Fruit fly (Drosophila melanogaster) whole organism, embryonic: ENCODE data around the gene CG4133.
A peak's percentile ranks its signal among the peaks of the same experiment; 100 is the strongest.

Experiments
- CG10147 ChIP-seq: fragments of 200-800 bp; sonication (Bioruptor generic); optimal IDR thresholded peaks from 2 replicates; lab custom pipeline; 2019; ENCODE audit warnings: missing biosample characterization, mild to moderate bottlenecking, missing genetic modification characterization, moderate library complexity
- CG10267 ChIP-seq: fragments of 200-800 bp; sonication (Bioruptor generic); optimal IDR thresholded peaks from 2 replicates; lab custom pipeline; 2018; ENCODE audit warnings: missing biosample characterization, mild to moderate bottlenecking, missing genetic modification characterization, moderate library complexity
- CG10274 ChIP-seq: fragments of 200-800 bp; sonication (Bioruptor generic); optimal IDR thresholded peaks from 3 replicates; lab custom pipeline; 2017; ENCODE audit warnings: missing biosample characterization, mild to moderate bottlenecking, missing genetic modification characterization
- CG10959 ChIP-seq: fragments of 200-800 bp; sonication (Bioruptor generic); IDR thresholded peaks from 2 replicates; pipeline ENCODE4 v1.3.6; 2022; ENCODE audit warnings: missing biosample characterization, missing genetic modification characterization
- CG11560 ChIP-seq: fragments of 200-800 bp; sonication (Bioruptor generic); IDR thresholded peaks from 3 replicates; pipeline ENCODE4 v1.3.6; 2022; ENCODE audit warnings: missing biosample characterization, missing genetic modification characterization
- CG12659 ChIP-seq: fragments of 200-800 bp; sonication (Bioruptor generic); optimal IDR thresholded peaks from 3 replicates; lab custom pipeline; 2017; ENCODE audit warnings: mild to moderate bottlenecking, missing biosample characterization, missing genetic modification reagents, missing genetic modification characterization
- CG12942 ChIP-seq: fragments of 200-800 bp; sonication (Bioruptor generic); optimal IDR thresholded peaks from 3 replicates; lab custom pipeline; 2016; ENCODE audit warnings: missing biosample characterization, missing genetic modification characterization
- CG13123 ChIP-seq: fragments of 200-800 bp; sonication (Bioruptor generic); optimal IDR thresholded peaks from 2 replicates; lab custom pipeline; 2016; ENCODE audit warnings: missing biosample characterization, missing genetic modification characterization
- CG15011 ChIP-seq: fragments of 200-800 bp; sonication (Bioruptor generic); optimal IDR thresholded peaks from 3 replicates; lab custom pipeline; 2018; ENCODE audit warnings: missing biosample characterization, mild to moderate bottlenecking, missing genetic modification characterization
- CG17612 ChIP-seq: fragments of 200-800 bp; sonication (Bioruptor generic); IDR thresholded peaks from 2 replicates; pipeline ENCODE4 v1.3.6; 2022; ENCODE audit warnings: missing biosample characterization, missing genetic modification characterization
- CG17912 ChIP-seq: fragments of 200-800 bp; sonication (Bioruptor generic); optimal IDR thresholded peaks from 2 replicates; lab custom pipeline; 2018; ENCODE audit warnings: missing biosample characterization, mild to moderate bottlenecking, missing genetic modification characterization
- CG18011 ChIP-seq: fragments of 200-800 bp; sonication (Bioruptor generic); optimal IDR thresholded peaks from 2 replicates; lab custom pipeline; 2017; ENCODE audit warnings: missing biosample characterization, missing genetic modification characterization, mild to moderate bottlenecking, moderate library complexity, missing genotype
- CG18476 ChIP-seq: fragments of 200-800 bp; sonication (Bioruptor generic); optimal IDR thresholded peaks from 2 replicates; lab custom pipeline; 2016; ENCODE audit warnings: missing biosample characterization, mild to moderate bottlenecking, missing genetic modification characterization
- CG2199 ChIP-seq: fragments of 200-800 bp; sonication (Bioruptor generic); IDR thresholded peaks from 3 replicates; pipeline ENCODE4 v1.3.6; 2022; ENCODE audit warnings: missing biosample characterization, missing genetic modification characterization
- CG6689 ChIP-seq: fragments of 200-800 bp; sonication (Bioruptor generic); IDR thresholded peaks from 2 replicates; pipeline ENCODE4 v1.3.6; 2022; ENCODE audit warnings: missing biosample characterization, missing genetic modification characterization
- CG7372 ChIP-seq: fragments of 200-800 bp; sonication (Bioruptor generic); IDR thresholded peaks from 2 replicates; pipeline ENCODE4 v1.3.6; 2022; ENCODE audit warnings: missing biosample characterization, missing genetic modification characterization
- CG9215 ChIP-seq: fragments of 200-800 bp; sonication (Bioruptor generic); IDR thresholded peaks from 2 replicates; pipeline ENCODE4 v1.3.6; 2022; ENCODE audit warnings: missing biosample characterization, missing genetic modification characterization
- Dll ChIP-seq: fragments of 200-800 bp; sonication (Bioruptor generic); IDR thresholded peaks from 4 replicates; pipeline ENCODE4 v1.3.6; 2022; ENCODE audit warnings: missing biosample characterization, missing genetic modification characterization; ENCODE audit not compliant: partially characterized antibody
- Ets65A ChIP-seq: fragments of 200-800 bp; sonication (Bioruptor generic); peaks from one replicate; lab custom pipeline; 2016; ENCODE audit warnings: missing biosample characterization, missing genetic modification characterization
- H15 ChIP-seq: fragments of 200-800 bp; sonication (Bioruptor generic); IDR thresholded peaks from 3 replicates; pipeline ENCODE4 v1.3.6; 2022; ENCODE audit warnings: missing biosample characterization, missing genetic modification characterization
- Hey ChIP-seq: fragments of 200-800 bp; sonication (Bioruptor generic); optimal IDR thresholded peaks from 3 replicates; lab custom pipeline; 2018; ENCODE audit warnings: missing biosample characterization, mild to moderate bottlenecking, missing genetic modification characterization
- Hr3 ChIP-seq: fragments of 200-800 bp; sonication (Bioruptor generic); optimal IDR thresholded peaks from 3 replicates; lab custom pipeline; 2016; ENCODE audit warnings: missing biosample characterization, missing genetic modification characterization
- MBD-R2 ChIP-seq: fragments of 200-800 bp; sonication (Bioruptor generic); IDR thresholded peaks from 2 replicates; pipeline ENCODE4 v1.3.6; 2022; ENCODE audit warnings: missing biosample characterization, missing genetic modification characterization
- Neu2 ChIP-seq: fragments of 200-800 bp; sonication (Bioruptor generic); optimal IDR thresholded peaks from 3 replicates; lab custom pipeline; 2016; ENCODE audit warnings: missing biosample characterization, missing genetic modification characterization, borderline replicate concordance
- Nf-YC ChIP-seq: fragments of 200-800 bp; optimal IDR thresholded peaks from 3 replicates; lab custom pipeline; 2019; ENCODE audit warnings: missing biosample characterization, mild to moderate bottlenecking, missing genetic modification characterization, moderate library complexity
- Rx ChIP-seq: fragments of 200-800 bp; sonication (Bioruptor generic); IDR thresholded peaks from 2 replicates; pipeline ENCODE4 v1.3.6; 2022; ENCODE audit warnings: missing biosample characterization, missing genetic modification characterization
- Scr ChIP-seq: fragments of 200-800 bp; sonication (Bioruptor generic); IDR thresholded peaks from 2 replicates; pipeline ENCODE4 v1.3.6; 2022; ENCODE audit warnings: missing biosample characterization, missing genetic modification characterization; ENCODE audit not compliant: partially characterized antibody
- Sox102F ChIP-seq: fragments of 200-800 bp; sonication (Bioruptor generic); optimal IDR thresholded peaks from 2 replicates; lab custom pipeline; 2018; ENCODE audit warnings: missing biosample characterization, mild to moderate bottlenecking, missing genetic modification characterization, moderate library complexity
- Spps ChIP-seq: fragments of 200-800 bp; sonication (Bioruptor generic); optimal IDR thresholded peaks from 2 replicates; lab custom pipeline; 2018; ENCODE audit warnings: missing biosample characterization, mild to moderate bottlenecking, missing genetic modification characterization
- TFAM ChIP-seq: fragments of 200-800 bp; sonication (Bioruptor generic); optimal IDR thresholded peaks from 2 replicates; lab custom pipeline; 2017; ENCODE audit warnings: missing biosample characterization, missing genetic modification characterization, inconsistent platforms
- Trl ChIP-seq, 3 experiments: fragments of >200 bp in 2 of 3; fragments of 200-800 bp in 1 of 3; sonication (Bioruptor generic) in 1 of 3; optimal IDR thresholded peaks; 2 replicates in 1 of 3; 3 replicates in 2 of 3; lab custom pipeline; 2016 to 2017; ENCODE audit warnings: missing biosample characterization in 1 of 3, missing genetic modification characterization in 1 of 3
- ara ChIP-seq: fragments of 200-800 bp; sonication (Bioruptor generic); IDR thresholded peaks from 2 replicates; pipeline ENCODE4 v1.3.6; 2022; ENCODE audit warnings: missing biosample characterization, missing genetic modification characterization
- br ChIP-seq: fragments of >200 bp; optimal IDR thresholded peaks from 2 replicates; lab custom pipeline; 2017
- chm ChIP-seq: fragments of 200-800 bp; sonication (Bioruptor generic); IDR thresholded peaks from 2 replicates; pipeline ENCODE4 v1.3.6; 2022; ENCODE audit warnings: missing biosample characterization, missing genetic modification characterization
- gsb-n ChIP-seq: fragments of 200-800 bp; sonication (Bioruptor generic); optimal IDR thresholded peaks from 3 replicates; lab custom pipeline; 2018; ENCODE audit warnings: missing biosample characterization, mild to moderate bottlenecking, missing genetic modification characterization
- hth ChIP-seq: fragments of >200 bp; optimal IDR thresholded peaks from 2 replicates; lab custom pipeline; 2017; ENCODE audit warnings: inconsistent platforms
- nerfin-2 ChIP-seq: fragments of 200-800 bp; sonication (Bioruptor generic); IDR thresholded peaks from 2 replicates; pipeline ENCODE4 v1.3.6; 2022; ENCODE audit warnings: missing biosample characterization, missing genetic modification characterization; ENCODE audit not compliant: partially characterized antibody
- oc ChIP-seq: fragments of 200-800 bp; sonication (Bioruptor generic); optimal IDR thresholded peaks from 2 replicates; lab custom pipeline; 2018; ENCODE audit warnings: missing biosample characterization, mild to moderate bottlenecking, missing genetic modification characterization, moderate library complexity
- phol ChIP-seq: fragments of 200-800 bp; sonication (Bioruptor generic); optimal IDR thresholded peaks from 3 replicates; lab custom pipeline; 2018; ENCODE audit warnings: missing biosample characterization, mild to moderate bottlenecking, missing genetic modification characterization, moderate library complexity
- pita ChIP-seq: fragments of 200-800 bp; sonication (Bioruptor generic); optimal IDR thresholded peaks from 2 replicates; lab custom pipeline; 2017; ENCODE audit warnings: missing biosample characterization, mild to moderate bottlenecking, missing genetic modification characterization
- row ChIP-seq: fragments of 200-800 bp; sonication (Bioruptor generic); IDR thresholded peaks from 3 replicates; pipeline ENCODE4 v1.3.6; 2022; ENCODE audit warnings: missing biosample characterization, missing genetic modification characterization
- schlank ChIP-seq: fragments of 200-800 bp; sonication (Bioruptor generic); optimal IDR thresholded peaks from 2 replicates; lab custom pipeline; 2018; ENCODE audit warnings: missing biosample characterization, mild to moderate bottlenecking, missing genetic modification characterization
- scrt ChIP-seq: fragments of 200-800 bp; sonication (Bioruptor generic); optimal IDR thresholded peaks from 2 replicates; lab custom pipeline; 2018; ENCODE audit warnings: missing biosample characterization, mild to moderate bottlenecking, missing genetic modification characterization, moderate library complexity
- seq ChIP-seq: fragments of 200-800 bp; sonication (Bioruptor generic); IDR thresholded peaks from 2 replicates; pipeline ENCODE4 v1.3.6; 2022; ENCODE audit warnings: missing biosample characterization, missing genetic modification characterization
- sr ChIP-seq: fragments of 200-800 bp; sonication (Bioruptor generic); IDR thresholded peaks from 3 replicates; pipeline ENCODE4 v1.3.6; 2022; ENCODE audit warnings: missing biosample characterization, missing genetic modification characterization
- tap ChIP-seq: fragments of 200-800 bp; optimal IDR thresholded peaks from 3 replicates; lab custom pipeline; 2019; ENCODE audit warnings: missing biosample characterization, mild to moderate bottlenecking, missing genetic modification characterization, moderate library complexity
- tgo ChIP-seq: fragments of 200-800 bp; sonication (Bioruptor generic); IDR thresholded peaks from 3 replicates; pipeline ENCODE4 v1.3.6; 2022; ENCODE audit warnings: missing biosample characterization, missing genetic modification characterization
- tll ChIP-seq, 2 experiments: fragments of 200-800 bp in 1 of 2; fragments of >200 bp in 1 of 2; sonication (Bioruptor generic) in 1 of 2; optimal IDR thresholded peaks; 2 replicates each; lab custom pipeline; 2017 to 2019; ENCODE audit warnings: missing biosample characterization in 2 of 2, missing genetic modification characterization in 2 of 2, mild to moderate bottlenecking in 1 of 2, moderate library complexity in 1 of 2
- unc-4 ChIP-seq: fragments of 200-800 bp; sonication (Bioruptor generic); IDR thresholded peaks from 2 replicates; pipeline ENCODE4 v1.3.6; 2022; ENCODE audit warnings: missing biosample characterization, missing genetic modification characterization; ENCODE audit not compliant: partially characterized antibody

CG4133 gene

DNA sequence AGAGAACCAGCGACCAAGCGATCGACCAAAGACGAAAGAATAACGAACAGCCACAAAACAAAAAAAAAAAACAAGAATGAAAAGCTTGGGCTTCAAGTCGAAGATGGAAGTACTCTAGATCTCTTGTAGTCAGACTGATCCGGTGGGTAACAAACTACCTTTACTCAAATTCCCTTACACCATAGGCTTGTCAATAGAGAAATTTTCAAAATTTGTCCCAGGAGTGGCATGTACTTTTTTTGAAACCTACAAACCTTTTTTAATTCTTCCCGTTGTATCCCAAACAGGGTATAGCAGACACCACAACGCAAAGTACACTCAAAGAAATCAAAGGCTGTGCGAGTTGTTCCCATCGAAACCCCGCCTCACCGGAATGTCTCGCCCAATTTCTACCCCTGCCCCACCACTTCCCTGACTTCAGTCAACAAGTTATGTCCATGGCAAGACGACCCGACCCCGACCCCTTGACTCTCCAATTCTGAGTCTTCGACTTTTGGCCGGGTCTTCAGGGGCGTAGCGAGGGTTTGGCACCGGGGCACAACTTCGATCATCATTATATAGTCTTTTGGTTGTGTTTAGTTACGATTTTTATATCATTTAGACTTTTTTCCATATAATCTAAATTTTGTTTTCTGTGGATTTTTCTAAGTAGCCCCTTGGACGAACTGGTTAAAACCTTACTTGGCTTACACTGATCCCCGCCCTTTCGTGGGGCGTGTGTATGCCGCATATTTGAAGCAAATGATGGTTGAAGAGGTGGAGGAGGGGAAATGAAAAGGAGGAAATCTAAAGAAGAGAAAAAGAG is 25.4 kb upstream of the CG4133 start (continued):
- TF ChIP-seq CG10147 (GFP tag; lab: Kevin White, UChicago) (no peak), CG11560 (no peak), CG9215 (GFP tag; lab: Robert Waterston, UW) (peak; percentile 66), CG10274 (GFP tag; lab: Kevin White, UChicago) (no peak), br (lab: Kevin White, UChicago) (no peak), sr (GFP tag; lab: Robert Waterston, UW) (no peak), CG15011 (GFP tag; lab: Kevin White, UChicago) (no peak), Sox102F (GFP tag; lab: Kevin White, UChicago) (peak; percentile 38), Trl (optimal IDR thresholded peaks at IDR 0.05; lab: Kevin White, UChicago) (no peak), Trl (GFP tag; optimal IDR thresholded peaks at IDR 0.05; lab: Kevin White, UChicago) (peak; percentile 38), hth (no peak), CG10267 (peak; percentile 43), CG2199 (GFP tag; lab: Robert Waterston, UW) (no peak), Rx (GFP tag; lab: Robert Waterston, UW) (no peak), tll (GFP tag; optimal IDR thresholded peaks at IDR 0.05; lab: Kevin White, UChicago) (no peak), CG6689 (GFP tag; lab: Robert Waterston, UW) (peak; percentile 57), ara (GFP tag; lab: Robert Waterston, UW) (peak; percentile 58; the same call in 1 of the 2 replicates), unc-4 (GFP tag; lab: Robert Waterston, UW) (no peak), Hr3 (GFP tag; lab: Kevin White, UChicago) (peak; percentile 14), CG18011 (GFP tag; lab: Kevin White, UChicago) (no peak), tap (tag; lab: Kevin White, UChicago) (no peak), CG17912 (no peak), Ets65A (GFP tag; lab: Kevin White, UChicago) (peak; percentile 97), CG7372 (GFP tag; lab: Robert Waterston, UW) (no peak), oc (peak; percentile 50), CG18476 (GFP tag; lab: Kevin White, UChicago) (no peak), CG12942 (GFP tag; lab: Kevin White, UChicago) (no peak), row (GFP tag; lab: Robert Waterston, UW) (peak; percentile 66; the same call in 2 of the 3 replicates), pita (GFP tag; lab: Kevin White, UChicago) (no peak), MBD-R2 (GFP tag; lab: Robert Waterston, UW) (0 out of 2 replicates have a peak, but pooled peaks have one; percentile 12), CG12659 (GFP tag; lab: Kevin White, UChicago) (no peak), Neu2 (GFP tag; lab: Kevin White, UChicago) (no peak), gsb-n (tag; lab: Kevin White, UChicago) (peak; percentile 26), phol (tag; lab: Kevin White, UChicago) (peak; percentile 48), Nf-YC (tag; lab: Kevin White, UChicago) (no peak), Scr (GFP tag; lab: Robert Waterston, UW) (no peak), Dll (GFP tag; lab: Robert Waterston, UW) (no peak), TFAM (no peak), schlank (tag; lab: Kevin White, UChicago) (no peak), H15 (GFP tag; lab: Robert Waterston, UW) (0 out of 3 replicates have a peak, but pooled peaks have one; percentile 31), CG13123 (no peak), CG17612 (GFP tag; lab: Robert Waterston, UW) (no peak), Hey (tag; lab: Kevin White, UChicago) (no peak), seq (GFP tag; lab: Robert Waterston, UW) (no peak), Spps (tag; lab: Kevin White, UChicago) (peak; percentile 39), scrt (GFP tag; lab: Kevin White, UChicago) (no peak), chm (peak; percentile 58; the same call in 1 of the 2 replicates), nerfin-2 (GFP tag; lab: Robert Waterston, UW) (no peak), CG10959 (GFP tag; lab: Robert Waterston, UW) (peak; percentile 41; the same call in 1 of the 2 replicates), tgo (GFP tag; lab: Robert Waterston, UW) (peak; percentile 30; the same call in 1 of the 3 replicates)
